Worm (Caenorhabditis elegans): ENCODE measurements around the gene C37H5.5.
A peak's percentile ranks its signal among the peaks of the same experiment; 100 is the strongest.

Gene C37H5.5

ce11 chrV:4846507-4846906 is 19.3 kb downstream of the C37H5.5 start:
- TF ChIP-seq lin-13 (GFP tag; optimal IDR thresholded peaks at IDR 0.05) (no peak), blmp-1 (tag; optimal IDR thresholded peaks at IDR 0.05; ENCODE audit: insufficient read depth) (no peak), mbf-1 (tag; optimal IDR thresholded peaks at IDR 0.05) (no peak), F13H6.1 (tag; optimal IDR thresholded peaks at IDR 0.05) (no peak)

DNA sequence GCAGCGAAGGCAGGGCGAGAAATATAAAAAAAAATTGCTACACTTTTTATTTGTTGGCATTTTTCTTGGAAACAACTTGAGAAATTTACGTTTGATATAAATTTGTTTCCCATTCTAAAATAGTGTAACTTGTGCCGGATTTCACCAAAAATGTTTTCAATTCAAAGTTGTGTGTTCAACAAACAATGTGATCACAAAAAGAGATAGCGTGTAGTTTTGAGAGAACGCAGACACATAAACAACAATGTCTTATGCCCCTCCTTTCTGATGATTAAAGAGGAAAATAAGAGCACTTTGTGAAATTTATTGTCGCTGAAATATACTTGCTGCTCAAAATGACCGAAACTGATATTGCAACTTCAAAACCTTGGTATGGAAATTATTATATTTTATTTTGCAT is 20.3 kb downstream of the C37H5.5 start, which contains the start of gene abhd-5.1:
abhd-5.1 (plus strand) TSS at position 230 of the 400 bp plus-strand sequence.
- TF ChIP-seq fos-1 (tag; optimal IDR thresholded peaks at IDR 0.05): peak; percentile 21
- TF ChIP-seq lsy-2 (tag; optimal IDR thresholded peaks at IDR 0.05): no peak
- TF ChIP-seq lin-13 (GFP tag; optimal IDR thresholded peaks at IDR 0.05): no peak
- TF ChIP-seq ceh-16 (tag; optimal IDR thresholded peaks at IDR 0.05): no peak
- TF ChIP-seq lin-39 (tag; optimal IDR thresholded peaks at IDR 0.05): no peak
- TF ChIP-seq F13H6.1 (tag; optimal IDR thresholded peaks at IDR 0.05): no peak
- TF ChIP-seq unc-55 (GFP tag; optimal IDR thresholded peaks at IDR 0.05): no peak
- peak; percentile 12 for TF ChIP-seq sma-9 (GFP tag; optimal IDR thresholded peaks at IDR 0.05)
- no peak for TF ChIP-seq sma-9 (tag; optimal IDR thresholded peaks at IDR 0.05)
- peak; percentile 43 for TF ChIP-seq C34F6.9 (tag; optimal IDR thresholded peaks at IDR 0.05)
- peak; percentile 29 for TF ChIP-seq skn-1 (tag; optimal IDR thresholded peaks at IDR 0.05)
- no peak for TF ChIP-seq ama-1 (optimal IDR thresholded peaks at IDR 0.05)
- peak; percentile 19 for TF ChIP-seq gmeb-1 (tag; optimal IDR thresholded peaks at IDR 0.05)
- TF ChIP-seq unc-39 (tag; optimal IDR thresholded peaks at IDR 0.05): no peak
- TF ChIP-seq ZK546.5 (tag; optimal IDR thresholded peaks at IDR 0.05): no peak
- no peak for TF ChIP-seq nhr-6 (tag; optimal IDR thresholded peaks at IDR 0.05)
- no peak for TF ChIP-seq nhr-21 (tag; optimal IDR thresholded peaks at IDR 0.05)
- no peak for TF ChIP-seq nhr-12 (tag; optimal IDR thresholded peaks at IDR 0.05)
- no peak for TF ChIP-seq R02D3.7 (tag; optimal IDR thresholded peaks at IDR 0.05)
- no peak for TF ChIP-seq ceh-82 (tag; optimal IDR thresholded peaks at IDR 0.05)
- no peak for TF ChIP-seq aly-2 (tag; optimal IDR thresholded peaks at IDR 0.05)
- TF ChIP-seq mbf-1 (tag; optimal IDR thresholded peaks at IDR 0.05): no peak

ce11 chrV:4850446-4850845 is 23.3 kb downstream of the C37H5.5 start:
- TF ChIP-seq mdl-1 (tag; optimal IDR thresholded peaks at IDR 0.05): no peak
- no peak for TF ChIP-seq ztf-4 (tag; optimal IDR thresholded peaks at IDR 0.05)
- no peak for TF ChIP-seq ztf-11 (tag; optimal IDR thresholded peaks at IDR 0.05)
- TF ChIP-seq C34F6.9 (tag; optimal IDR thresholded peaks at IDR 0.05): no peak
- TF ChIP-seq sma-9 (GFP tag; optimal IDR thresholded peaks at IDR 0.05): no peak
- TF ChIP-seq sma-9 (tag; optimal IDR thresholded peaks at IDR 0.05): no peak
- TF ChIP-seq elt-1 (tag; optimal IDR thresholded peaks at IDR 0.05): no peak
- no peak for TF ChIP-seq nhr-21 (tag; optimal IDR thresholded peaks at IDR 0.05)
- no peak for TF ChIP-seq nhr-6 (tag; optimal IDR thresholded peaks at IDR 0.05)
- no peak for TF ChIP-seq nhr-129 (tag; optimal IDR thresholded peaks at IDR 0.05)

DNA sequence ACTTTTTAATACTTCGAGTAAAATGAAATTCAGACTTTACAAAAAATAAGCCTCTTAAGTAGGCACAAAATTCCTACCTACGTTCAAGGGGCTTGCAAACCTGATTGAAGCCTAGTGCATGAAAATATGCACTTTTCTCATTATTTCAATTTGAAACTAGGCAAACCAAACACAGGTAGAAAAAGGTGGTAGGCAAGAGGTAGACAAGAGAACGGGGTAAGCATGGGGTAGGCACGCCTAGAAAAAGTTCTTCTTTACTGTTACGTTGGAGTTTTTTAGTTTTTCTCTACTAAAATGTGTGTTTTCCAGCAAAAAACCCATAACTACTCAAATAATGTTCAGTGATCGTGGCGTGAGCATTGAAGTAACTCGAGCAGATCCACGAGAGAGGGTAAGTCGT is 24.0 kb downstream of the C37H5.5 start, which contains the start of gene nex-4:
nex-4 (plus strand) TSS at position 301 of the 400 bp plus-strand sequence.
- TF ChIP-seq mdl-1 (tag; optimal IDR thresholded peaks at IDR 0.05) (no peak), ama-1 (optimal IDR thresholded peaks at IDR 0.05) (no peak), nhr-12 (tag; optimal IDR thresholded peaks at IDR 0.05) (no peak), blmp-1 (tag; optimal IDR thresholded peaks at IDR 0.05; ENCODE audit: insufficient read depth) (no peak), elt-3 (tag; optimal IDR thresholded peaks at IDR 0.05) (no peak), aly-2 (tag; optimal IDR thresholded peaks at IDR 0.05) (no peak), nhr-23 (tag; optimal IDR thresholded peaks at IDR 0.05) (no peak), ceh-82 (tag; optimal IDR thresholded peaks at IDR 0.05) (no peak)

ce11 chrV:4851969-4852368 is 24.8 kb downstream of the C37H5.5 start:
- no peak for TF ChIP-seq sma-9 (GFP tag; optimal IDR thresholded peaks at IDR 0.05)
- no peak for TF ChIP-seq sma-9 (tag; optimal IDR thresholded peaks at IDR 0.05)
- TF ChIP-seq nhr-21 (tag; optimal IDR thresholded peaks at IDR 0.05): no peak
- no peak for TF ChIP-seq R02D3.7 (tag; optimal IDR thresholded peaks at IDR 0.05)
- TF ChIP-seq ZK546.5 (tag; optimal IDR thresholded peaks at IDR 0.05): no peak
- no peak for TF ChIP-seq unc-62 (GFP tag; optimal IDR thresholded peaks at IDR 0.05)
- TF ChIP-seq skn-1 (tag; optimal IDR thresholded peaks at IDR 0.05): no peak
- no peak for TF ChIP-seq peb-1 (tag; optimal IDR thresholded peaks at IDR 0.05)
- TF ChIP-seq ceh-82 (tag; optimal IDR thresholded peaks at IDR 0.05): no peak
- TF ChIP-seq mbf-1 (tag; optimal IDR thresholded peaks at IDR 0.05): no peak
- no peak for TF ChIP-seq egl-27 (tag; optimal IDR thresholded peaks at IDR 0.05)
- TF ChIP-seq blmp-1 (tag; optimal IDR thresholded peaks at IDR 0.05; ENCODE audit: insufficient read depth): no peak

Measured in whole organism, L2 larva.